Fruit fly (Drosophila melanogaster) whole organism: Measurements from ENCODE around the gene kon.

Source experiments
- EcR ChIP-seq, 2 experiments: fragments of >200 bp; optimal IDR thresholded peaks; 2 replicates each; lab custom pipeline; 2017; ENCODE audit warnings: missing biosample characterization in 2 of 2, missing genetic modification characterization in 2 of 2, missing genetic modification reagents in 2 of 2
- psq ChIP-seq: fragments of >200 bp; optimal IDR thresholded peaks from 2 replicates; lab custom pipeline; 2017
- usp ChIP-seq: fragments of >200 bp; optimal IDR thresholded peaks from 2 replicates; lab custom pipeline; 2017; ENCODE audit warnings: missing biosample characterization, missing genetic modification characterization, mixed read lengths

DNA sequence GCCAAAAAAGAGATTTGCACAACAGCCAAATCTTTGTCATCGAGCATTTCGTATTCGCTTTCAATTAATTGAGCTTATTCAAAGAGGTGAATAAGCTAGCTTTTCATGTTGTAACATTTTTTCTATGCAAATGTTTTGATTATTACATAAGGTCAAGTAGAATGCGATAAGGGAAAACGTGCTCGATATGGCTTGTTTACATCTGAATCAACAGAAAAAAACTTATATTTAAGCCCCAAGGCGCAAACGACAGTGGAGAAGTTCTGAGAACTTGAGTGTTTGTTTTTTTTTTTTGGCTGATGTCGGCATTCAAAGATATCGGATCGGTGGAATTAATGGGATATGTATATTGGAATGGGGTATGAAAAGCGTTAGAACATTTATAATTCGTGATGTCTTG lies 20.8 kb downstream of the kon start:
- no peak for TF ChIP-seq EcR (GFP tag; optimal IDR thresholded peaks at IDR 0.05; lab: Kevin White, UChicago)
- TF ChIP-seq usp (GFP tag; lab: Kevin White, UChicago) = no peak
- TF ChIP-seq psq = no peak
